Worm (Caenorhabditis elegans): ENCODE data around the gene sru-27.

ce11 chrV:1540249-1540648 is 41.0 kb downstream of the sru-27 start:
- TF ChIP-seq elt-2 (tag; optimal IDR thresholded peaks at IDR 0.05) (no peak), unc-98 (GFP tag; IDR thresholded peaks at IDR 0.05) (no peak), mdl-1 (tag; optimal IDR thresholded peaks at IDR 0.05) (no peak), zag-1 (tag; optimal IDR thresholded peaks at IDR 0.05) (no peak), ztf-11 (tag; optimal IDR thresholded peaks at IDR 0.05) (no peak), isw-1 (GFP tag; IDR thresholded peaks at IDR 0.05) (no peak)

All from whole organism, L1 larva.